Fruit fly (Drosophila melanogaster) S2 (cell line): Measurements from ENCODE around the gene karr.

ENCODE experiments used
- CG8478 ChIP-seq: fragments of >200 bp; optimal IDR thresholded peaks from 2 replicates; lab custom pipeline; 2018
- CTCF ChIP-seq, 2 experiments: fragments of >200 bp; optimal IDR thresholded peaks; 2 replicates each; lab custom pipeline; 2018

DNA sequence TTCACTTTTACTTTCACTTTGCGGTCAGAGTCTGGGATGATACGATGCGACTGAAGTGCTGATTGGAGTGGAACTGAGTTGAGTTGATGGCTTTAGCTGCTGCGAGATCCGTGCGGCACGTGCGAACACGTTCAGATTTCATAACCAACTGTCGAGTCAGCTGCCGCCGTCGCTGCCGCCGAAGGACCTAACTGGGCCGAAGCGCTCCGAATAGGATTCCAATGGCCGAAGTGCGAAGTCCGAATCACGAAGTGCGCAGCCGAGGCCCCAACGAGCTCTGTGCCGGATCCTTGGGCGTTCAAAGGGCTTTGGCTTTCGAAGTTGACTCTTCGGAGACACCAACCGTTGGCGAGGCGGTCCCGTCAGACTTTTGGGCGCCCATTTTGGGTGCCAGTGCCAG, 47.8 kb downstream of the karr start, which contains the start of gene Dop2R:
- TF ChIP-seq CG8478 (lab: Kevin White, UChicago) (no peak), CTCF (optimal IDR thresholded peaks at IDR 0.05; lab: Kevin White, UChicago) (no peak)
